Worm (Caenorhabditis elegans) whole organism, young adult: Measurements from ENCODE around the gene K09E4.1.

ENCODE experiments used
- mcd-1 ChIP-seq: fragments of 200-800 bp; sonication (Bioruptor generic); IDR thresholded peaks from 2 replicates; pipeline ENCODE4 v1.3.6; 2022; ENCODE audit warnings: missing genetic modification reagents, missing genetic modification characterization, missing compliant biosample characterization
- rpc-1 ChIP-seq, 2 experiments: fragments of 150-350 bp in 1 of 2; sonication (generic microtip) in 1 of 2; optimal IDR thresholded peaks; 2 replicates each; lab custom pipeline; 2014 to 2018; ENCODE audit warnings: missing biosample characterization in 1 of 2, missing genetic modification characterization in 1 of 2, missing genetic modification reagents in 1 of 2, missing genotype in 1 of 2
- unc-130 ChIP-seq: sonication (generic microtip); optimal IDR thresholded peaks from 2 replicates; lab custom pipeline; 2016; ENCODE audit warnings: missing genetic modification reagents, missing genetic modification characterization, missing compliant biosample characterization

DNA sequence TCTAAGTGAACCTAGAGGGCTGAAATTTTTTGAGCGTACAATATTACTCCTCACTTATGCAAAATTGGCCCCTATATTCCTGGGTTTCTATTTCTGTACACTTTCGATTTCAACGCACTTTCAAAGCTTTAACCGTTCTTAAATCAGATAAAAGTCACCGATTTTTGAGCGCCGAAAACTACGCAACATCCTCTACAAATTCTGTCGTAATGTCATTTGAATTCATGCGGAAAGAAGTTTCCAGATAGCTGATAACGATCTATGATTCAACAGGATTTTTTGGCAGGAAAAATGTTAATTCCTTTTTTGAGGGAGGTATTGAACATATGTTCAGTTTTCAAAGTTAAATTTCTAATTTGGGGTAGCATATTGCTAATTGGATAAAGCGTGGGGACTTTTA lies 24.8 kb upstream of the K09E4.1 start:
- TF ChIP-seq mcd-1 (GFP tag; lab: Robert Waterston, UW) (no peak), rpc-1 (optimal IDR thresholded peaks at IDR 0.05; lab: Kevin White, UChicago) (no peak), rpc-1 (tag; optimal IDR thresholded peaks at IDR 0.05; lab: Kevin White, UChicago) (no peak), unc-130 (GFP tag; lab: Kevin White, UChicago) (no peak)
